Fruit fly (Drosophila melanogaster) whole organism, wandering third instar larva: ENCODE measurements around the gene mthl7.

Experiments
- Abd-B ChIP-seq: fragments of >200 bp; optimal IDR thresholded peaks from 2 replicates; lab custom pipeline; 2017; ENCODE audit warnings: missing biosample characterization, missing genetic modification characterization
- Sp1 ChIP-seq: fragments of 200-800 bp; sonication (Bioruptor generic); optimal IDR thresholded peaks from 3 replicates; lab custom pipeline; 2019; ENCODE audit warnings: missing biosample characterization, mild to moderate bottlenecking, missing genetic modification characterization, moderate library complexity
- Vsx2 ChIP-seq: fragments of 200-300, 225-300 bp; sonication (Bioruptor generic); optimal IDR thresholded peaks from 2 replicates; lab custom pipeline; 2018; ENCODE audit warnings: missing biosample characterization, missing genetic modification characterization; ENCODE audit not compliant: partially characterized antibody
- brk ChIP-seq: fragments of 200-800 bp; sonication (Bioruptor generic); optimal IDR thresholded peaks from 2 replicates; lab custom pipeline; 2016; ENCODE audit warnings: missing biosample characterization, mild to moderate bottlenecking, missing genetic modification characterization
- dmrt93B ChIP-seq: fragments of 200-800 bp; sonication (Bioruptor generic); optimal IDR thresholded peaks from 2 replicates; lab custom pipeline; 2018; ENCODE audit warnings: missing biosample characterization, mild to moderate bottlenecking, missing genetic modification characterization
- dsf ChIP-seq: sonication (Bioruptor generic); optimal IDR thresholded peaks from 2 replicates; lab custom pipeline; 2016; ENCODE audit warnings: missing biosample characterization, missing genetic modification characterization, borderline replicate concordance
- h ChIP-seq: fragments of 200-800 bp; sonication (Bioruptor generic); optimal IDR thresholded peaks from 3 replicates; lab custom pipeline; 2016; ENCODE audit warnings: missing biosample characterization, mild to moderate bottlenecking, missing genetic modification characterization

DNA sequence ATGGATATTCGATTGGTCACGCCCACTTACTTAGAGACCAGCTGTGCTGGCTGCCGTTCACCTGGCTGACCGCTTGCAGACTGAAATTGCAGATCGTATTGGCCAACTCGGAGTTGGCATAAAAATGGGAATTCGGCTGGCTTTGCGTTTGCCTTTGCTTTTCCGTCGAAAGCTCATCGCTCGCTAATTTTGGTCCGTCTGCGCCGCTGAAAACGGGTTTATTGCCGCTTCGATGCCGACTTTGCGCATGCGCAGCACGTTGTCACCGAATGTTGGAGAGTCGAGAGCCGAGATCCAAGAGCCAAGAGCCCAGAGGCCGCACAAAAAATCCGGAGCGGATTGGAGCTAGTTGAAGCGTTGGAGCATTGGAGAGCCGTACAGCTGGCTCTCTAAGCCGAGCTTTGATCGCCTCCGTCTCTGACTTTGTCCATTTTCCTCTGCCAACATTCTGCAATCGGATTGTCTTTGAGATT, 28.6 kb downstream of the mthl7 start, which contains the start of gene CG13676:
- TF ChIP-seq h (GFP tag; lab: Kevin White, UChicago), result no peak
- TF ChIP-seq dsf (GFP tag; lab: Kevin White, UChicago), result no peak
- TF ChIP-seq brk (GFP tag; lab: Kevin White, UChicago), result no peak
- TF ChIP-seq Sp1 (GFP tag; lab: Kevin White, UChicago), result peak; percentile 6
- peak; percentile 67 for TF ChIP-seq Vsx2 (GFP tag; lab: Kevin White, UChicago)
- no peak for TF ChIP-seq Abd-B (GFP tag; lab: Kevin White, UChicago)
- no peak for TF ChIP-seq dmrt93B (GFP tag; lab: Kevin White, UChicago)
